Fruit fly (Drosophila melanogaster) whole organism, embryonic: ENCODE measurements around the gene Mgat4a.

Experiments used
- Aef1 ChIP-seq: fragments of 200-800 bp; sonication (Bioruptor generic); IDR thresholded peaks from 3 replicates; pipeline ENCODE4 v1.3.6; 2022; ENCODE audit warnings: missing biosample characterization, missing genetic modification characterization
- Asciz ChIP-seq: fragments of 200-800 bp; sonication (Bioruptor generic); optimal IDR thresholded peaks from 2 replicates; lab custom pipeline; 2017; ENCODE audit warnings: missing biosample characterization, mild to moderate bottlenecking, missing genetic modification characterization, missing genetic modification reagents
- B-H2 ChIP-seq: fragments of 200-800 bp; sonication (Bioruptor generic); optimal IDR thresholded peaks from 2 replicates; lab custom pipeline; 2018; ENCODE audit warnings: missing biosample characterization, mild to moderate bottlenecking, missing genetic modification characterization
- CG11085 ChIP-seq: fragments of 200-800 bp; sonication (Bioruptor generic); IDR thresholded peaks from 2 replicates; pipeline ENCODE4 v1.3.6; 2022; ENCODE audit warnings: missing biosample characterization, missing genetic modification characterization
- CG11247 ChIP-seq: fragments of 200-800 bp; sonication (Bioruptor generic); IDR thresholded peaks from 2 replicates; pipeline ENCODE4 v1.3.6; 2022; ENCODE audit warnings: missing biosample characterization, missing genetic modification characterization
- CG12104 ChIP-seq: fragments of 200-800 bp; sonication (Bioruptor generic); optimal IDR thresholded peaks from 3 replicates; lab custom pipeline; 2016; ENCODE audit warnings: missing biosample characterization, missing genetic modification characterization
- CG13123 ChIP-seq: fragments of 200-800 bp; sonication (Bioruptor generic); optimal IDR thresholded peaks from 2 replicates; lab custom pipeline; 2016; ENCODE audit warnings: missing biosample characterization, missing genetic modification characterization
- CG13894 ChIP-seq: fragments of 200-800 bp; sonication (Bioruptor generic); optimal IDR thresholded peaks from 3 replicates; lab custom pipeline; 2018; ENCODE audit warnings: missing biosample characterization, mild to moderate bottlenecking, missing genetic modification characterization, moderate library complexity
- CG15269 ChIP-seq: fragments of 200-800 bp; sonication (Bioruptor generic); optimal IDR thresholded peaks from 2 replicates; lab custom pipeline; 2018; ENCODE audit warnings: missing biosample characterization, mild to moderate bottlenecking, missing genetic modification characterization, moderate library complexity
- CG15601 ChIP-seq: fragments of 200-800 bp; sonication (Bioruptor generic); optimal IDR thresholded peaks from 3 replicates; lab custom pipeline; 2019; ENCODE audit warnings: missing biosample characterization, mild to moderate bottlenecking, missing genetic modification characterization, moderate library complexity
- CG17385 ChIP-seq: fragments of 200-800 bp; sonication (Bioruptor generic); optimal IDR thresholded peaks from 3 replicates; lab custom pipeline; 2018; ENCODE audit warnings: missing biosample characterization, mild to moderate bottlenecking, missing genetic modification characterization
- CG17829 ChIP-seq: fragments of 200-800 bp; optimal IDR thresholded peaks from 2 replicates; lab custom pipeline; 2019; ENCODE audit warnings: missing biosample characterization, mild to moderate bottlenecking, missing genetic modification characterization, moderate library complexity
- CG18599 ChIP-seq: fragments of 200-800 bp; sonication (Bioruptor generic); optimal IDR thresholded peaks from 3 replicates; lab custom pipeline; 2017; ENCODE audit warnings: missing biosample characterization, missing genetic modification characterization, mild to moderate bottlenecking, moderate library complexity, missing genetic modification reagents
- CG4424 ChIP-seq: fragments of 200-800 bp; sonication (Bioruptor generic); optimal IDR thresholded peaks from 3 replicates; lab custom pipeline; 2016; ENCODE audit warnings: missing biosample characterization, missing genetic modification characterization
- CG4730 ChIP-seq: fragments of 200-800 bp; sonication (Bioruptor generic); IDR thresholded peaks from 2 replicates; pipeline ENCODE4 v1.3.6; 2022; ENCODE audit warnings: missing biosample characterization, missing genetic modification characterization
- CG5180 ChIP-seq: fragments of 200-800 bp; sonication (Bioruptor generic); optimal IDR thresholded peaks from 3 replicates; lab custom pipeline; 2017; ENCODE audit warnings: missing biosample characterization, missing genetic modification characterization, mild to moderate bottlenecking, moderate library complexity, missing genetic modification reagents
- CG5953 ChIP-seq: fragments of 200-800 bp; sonication (Bioruptor generic); IDR thresholded peaks from 2 replicates; pipeline ENCODE4 v1.3.6; 2022; ENCODE audit warnings: missing biosample characterization, missing genetic modification characterization
- CoRest ChIP-seq: fragments of 200-800 bp; sonication (Bioruptor generic); optimal IDR thresholded peaks from 3 replicates; lab custom pipeline; 2018; ENCODE audit warnings: missing biosample characterization, mild to moderate bottlenecking, missing genetic modification characterization, moderate library complexity
- Dad ChIP-seq: fragments of 200-800 bp; sonication (Bioruptor generic); optimal IDR thresholded peaks from 3 replicates; lab custom pipeline; 2016; ENCODE audit warnings: missing biosample characterization, missing genetic modification characterization
- Dek ChIP-seq: fragments of 200-800 bp; sonication (Bioruptor generic); optimal IDR thresholded peaks from 3 replicates; lab custom pipeline; 2019; ENCODE audit warnings: missing biosample characterization, mild to moderate bottlenecking, missing genetic modification characterization, moderate library complexity
- Dfd ChIP-seq, 2 experiments: fragments of >200 bp; optimal IDR thresholded peaks; 2 replicates each; lab custom pipeline; 2017; ENCODE audit warnings: missing biosample characterization in 2 of 2, missing genetic modification characterization in 2 of 2
- Gug ChIP-seq: fragments of 200-800 bp; sonication (Bioruptor generic); IDR thresholded peaks from 4 replicates; pipeline ENCODE4 v1.3.6; 2022; ENCODE audit warnings: missing biosample characterization, missing genetic modification characterization
- HLH3B ChIP-seq: fragments of 200-800 bp; sonication (Bioruptor generic); IDR thresholded peaks from 2 replicates; pipeline ENCODE4 v1.3.6; 2022; ENCODE audit warnings: missing biosample characterization, missing genetic modification characterization
- HLH4C ChIP-seq: fragments of 200-800 bp; sonication (Bioruptor generic); IDR thresholded peaks from 3 replicates; pipeline ENCODE4 v1.3.6; 2022; ENCODE audit warnings: missing biosample characterization, missing genetic modification characterization; ENCODE audit not compliant: partially characterized antibody
- Hr3 ChIP-seq: fragments of 200-800 bp; sonication (Bioruptor generic); optimal IDR thresholded peaks from 3 replicates; lab custom pipeline; 2016; ENCODE audit warnings: missing biosample characterization, missing genetic modification characterization
- Lpt ChIP-seq: fragments of >200 bp; optimal IDR thresholded peaks from 2 replicates; lab custom pipeline; 2018; ENCODE audit warnings: missing biosample characterization, missing genetic modification characterization
- NC2α ChIP-seq: fragments of 200-800 bp; sonication (Bioruptor generic); optimal IDR thresholded peaks from 2 replicates; lab custom pipeline; 2016; ENCODE audit warnings: missing biosample characterization, missing genetic modification characterization
- NC2β ChIP-seq: fragments of 200-800 bp; sonication (Bioruptor generic); optimal IDR thresholded peaks from 2 replicates; lab custom pipeline; 2016; ENCODE audit warnings: missing biosample characterization, missing genetic modification characterization
- Ptx1 ChIP-seq: fragments of 200-800 bp; sonication (Bioruptor generic); IDR thresholded peaks from 2 replicates; pipeline ENCODE4 v1.3.6; 2022; ENCODE audit warnings: missing biosample characterization, missing genetic modification characterization
- Sin3A ChIP-seq: fragments of >200 bp; optimal IDR thresholded peaks from 2 replicates; lab custom pipeline; 2018
- aop ChIP-seq: fragments of 200-800 bp; sonication (Bioruptor generic); IDR thresholded peaks from 2 replicates; pipeline ENCODE4 v1.3.6; 2022; ENCODE audit warnings: missing biosample characterization, missing genetic modification characterization
- br ChIP-seq: fragments of >200 bp; optimal IDR thresholded peaks from 2 replicates; lab custom pipeline; 2017
- cad ChIP-seq: fragments of >200 bp; optimal IDR thresholded peaks from 2 replicates; lab custom pipeline; 2017; ENCODE audit warnings: missing biosample characterization, missing genetic modification characterization
- cato ChIP-seq: fragments of 200-800 bp; sonication (Bioruptor generic); optimal IDR thresholded peaks from 2 replicates; lab custom pipeline; 2016; ENCODE audit warnings: missing biosample characterization, missing genetic modification characterization, borderline replicate concordance
- crol ChIP-seq: fragments of 200-800 bp; sonication (Bioruptor generic); IDR thresholded peaks from 2 replicates; pipeline ENCODE4 v1.3.6; 2022; ENCODE audit warnings: missing biosample characterization, missing genetic modification characterization
- dm ChIP-seq: fragments of 200-800 bp; sonication (Bioruptor generic); optimal IDR thresholded peaks from 3 replicates; lab custom pipeline; 2016; ENCODE audit warnings: missing biosample characterization, missing genetic modification characterization
- fd102C ChIP-seq: fragments of 200-800 bp; sonication (Bioruptor generic); optimal IDR thresholded peaks from 2 replicates; lab custom pipeline; 2018; ENCODE audit warnings: missing biosample characterization, mild to moderate bottlenecking, missing genetic modification characterization, moderate library complexity
- fd64A ChIP-seq: fragments of 200-800 bp; sonication (Bioruptor generic); optimal IDR thresholded peaks from 3 replicates; lab custom pipeline; 2018; ENCODE audit warnings: missing biosample characterization, mild to moderate bottlenecking, missing genetic modification characterization
- gt ChIP-seq: fragments of 200-800 bp; sonication (Bioruptor generic); IDR thresholded peaks from 2 replicates; pipeline ENCODE4 v1.3.6; 2022; ENCODE audit warnings: missing biosample characterization, missing genetic modification characterization
- lola ChIP-seq, 3 experiments: fragments of >200 bp in 2 of 3; fragments of 200-800 bp in 1 of 3; sonication (Bioruptor generic) in 1 of 3; optimal IDR thresholded peaks; 2 replicates each; lab custom pipeline; 2017 to 2019; ENCODE audit warnings: missing biosample characterization in 3 of 3, missing genetic modification characterization in 3 of 3, mild to moderate bottlenecking in 1 of 3, moderate library complexity in 1 of 3
- onecut ChIP-seq: fragments of 200-800 bp; sonication (Bioruptor generic); IDR thresholded peaks from 2 replicates; pipeline ENCODE4 v1.3.6; 2022; ENCODE audit warnings: missing biosample characterization, missing genetic modification characterization
- pho ChIP-seq: fragments of 200-800 bp; sonication (Bioruptor generic); optimal IDR thresholded peaks from 2 replicates; lab custom pipeline; 2016; ENCODE audit warnings: missing biosample characterization, missing genetic modification characterization
- phol ChIP-seq: fragments of 200-800 bp; sonication (Bioruptor generic); optimal IDR thresholded peaks from 3 replicates; lab custom pipeline; 2018; ENCODE audit warnings: missing biosample characterization, mild to moderate bottlenecking, missing genetic modification characterization, moderate library complexity
- sc ChIP-seq, 3 experiments: fragments of >200 bp in 2 of 3; fragments of 200-800 bp in 1 of 3; sonication (Bioruptor generic) in 1 of 3; optimal IDR thresholded peaks; 2 replicates in 2 of 3; 3 replicates in 1 of 3; lab custom pipeline; 2017; ENCODE audit warnings: mild to moderate bottlenecking in 1 of 3, missing biosample characterization in 1 of 3, missing genetic modification characterization in 1 of 3, missing genetic modification reagents in 1 of 3
- sim ChIP-seq: fragments of 200-800 bp; sonication (Bioruptor generic); IDR thresholded peaks from 2 replicates; pipeline ENCODE4 v1.3.6; 2022; ENCODE audit warnings: missing biosample characterization, missing genetic modification characterization
- sima ChIP-seq: fragments of 200-800 bp; sonication (Bioruptor generic); optimal IDR thresholded peaks from 2 replicates; lab custom pipeline; 2016; ENCODE audit warnings: missing biosample characterization, missing genetic modification characterization
- ssp ChIP-seq: fragments of 200-800 bp; sonication (Bioruptor generic); IDR thresholded peaks from 2 replicates; pipeline ENCODE4 v1.3.6; 2022; ENCODE audit warnings: missing biosample characterization, missing genetic modification characterization
- tap ChIP-seq: fragments of 200-800 bp; optimal IDR thresholded peaks from 3 replicates; lab custom pipeline; 2019; ENCODE audit warnings: missing biosample characterization, mild to moderate bottlenecking, missing genetic modification characterization, moderate library complexity
- tin ChIP-seq: fragments of 200-800 bp; sonication (Bioruptor generic); optimal IDR thresholded peaks from 3 replicates; lab custom pipeline; 2016; ENCODE audit warnings: missing biosample characterization, missing genetic modification characterization
- usp ChIP-seq: fragments of >200 bp; optimal IDR thresholded peaks from 2 replicates; lab custom pipeline; 2017; ENCODE audit warnings: missing biosample characterization, missing genetic modification characterization
- zen2 ChIP-seq: fragments of 200-800 bp; sonication (Bioruptor generic); IDR thresholded peaks from 3 replicates; pipeline ENCODE4 v1.3.6; 2022; ENCODE audit warnings: missing biosample characterization, missing genetic modification characterization; ENCODE audit not compliant: partially characterized antibody

The Mgat4a gene

dm6 chr3L:14784949-14785408 lies 23.2 kb downstream of the Mgat4a start (continued):
- TF ChIP-seq onecut (GFP tag; lab: Robert Waterston, UW) (peak; percentile 85), Ptx1 (GFP tag; lab: Robert Waterston, UW) (peak; percentile 93), cato (GFP tag; lab: Kevin White, UChicago) (peak; percentile 94), tap (tag; lab: Kevin White, UChicago) (peak; percentile 97), fd102C (GFP tag; lab: Kevin White, UChicago) (peak; percentile 60), usp (GFP tag; lab: Kevin White, UChicago) (no peak), CG18599 (GFP tag; lab: Kevin White, UChicago) (peak; percentile 96), tin (GFP tag; lab: Kevin White, UChicago) (peak; percentile 95), lola (GFP tag; optimal IDR thresholded peaks at IDR 0.05; lab: Kevin White, UChicago) (peak in 1 of 3 experiments; percentile 98), CG11247 (peak; percentile 82), CG12104 (GFP tag; lab: Kevin White, UChicago) (peak; percentile 96), CoRest (tag; lab: Kevin White, UChicago) (peak; percentile 99), Gug (GFP tag; lab: Robert Waterston, UW) (peak; percentile 75), Asciz (peak; percentile 95), cad (no peak), crol (GFP tag; lab: Robert Waterston, UW) (peak; percentile 30; the same call in 1 of the 2 replicates), phol (peak; percentile 98), B-H2 (peak; percentile 89), sim (GFP tag; lab: Robert Waterston, UW) (peak; percentile 54; the same call in 1 of the 2 replicates), sc (optimal IDR thresholded peaks at IDR 0.05; lab: Kevin White, UChicago) (no peak), sc (GFP tag; optimal IDR thresholded peaks at IDR 0.05; lab: Kevin White, UChicago) (peak; percentile 97), Dek (peak; percentile 95), CG5953 (GFP tag; lab: Robert Waterston, UW) (no peak; the same call in 1 of the 2 replicates), aop (GFP tag; lab: Robert Waterston, UW) (peak; percentile 59; the same call in 1 of the 2 replicates), HLH4C (no peak), Dad (GFP tag; lab: Kevin White, UChicago) (peak; percentile 87), CG17385 (peak; percentile 96), CG13123 (GFP tag; lab: Kevin White, UChicago) (peak; percentile 89), CG13894 (tag; lab: Kevin White, UChicago) (peak; percentile 68), Hr3 (GFP tag; lab: Kevin White, UChicago) (peak; percentile 95), gt (GFP tag; lab: Robert Waterston, UW) (peak; percentile 80), NC2α (GFP tag; lab: Kevin White, UChicago) (peak; percentile 91), fd64A (GFP tag; lab: Kevin White, UChicago) (peak; percentile 86), CG15269 (peak; percentile 98), pho (peak; percentile 94), Aef1 (GFP tag; lab: Robert Waterston, UW) (peak; percentile 81), ssp (peak; percentile 78), CG4730 (GFP tag; lab: Robert Waterston, UW) (peak; percentile 80), Lpt (GFP tag; lab: Kevin White, UChicago) (no peak), HLH3B (GFP tag; lab: Robert Waterston, UW) (peak; percentile 88), dm (GFP tag; lab: Kevin White, UChicago) (peak; percentile 85), NC2β (peak; percentile 92), sima (peak; percentile 82), br (no peak), Dfd (GFP tag; optimal IDR thresholded peaks at IDR 0.05; lab: Kevin White, UChicago) (no peak), CG5180 (GFP tag; lab: Kevin White, UChicago) (peak; percentile 92), CG11085 (GFP tag; lab: Robert Waterston, UW) (peak; percentile 67; the same call in 1 of the 2 replicates), CG17829 (tag; lab: Kevin White, UChicago) (peak; percentile 98), CG4424 (peak; percentile 97), CG15601 (tag; lab: Kevin White, UChicago) (peak; percentile 96), Sin3A (lab: Kevin White, UChicago) (no peak), zen2 (GFP tag; lab: Robert Waterston, UW) (no peak)
